Worm (Caenorhabditis elegans): ENCODE measurements around the gene D1014.6.

- TF ChIP-seq flt-1 (GFP tag; IDR thresholded peaks at IDR 0.05) = no peak
- TF ChIP-seq cog-1 (tag; optimal IDR thresholded peaks at IDR 0.05) = no peak
- TF ChIP-seq med-1 (GFP tag; optimal IDR thresholded peaks at IDR 0.05; ENCODE audit: insufficient read depth) = no peak
- no peak for TF ChIP-seq ztf-23 (GFP tag; IDR thresholded peaks at IDR 0.05)
- TF ChIP-seq ref-1 (GFP tag; conservative IDR thresholded peaks at IDR 0.05) = no peak
- no peak for TF ChIP-seq T22C8.4 (GFP tag; IDR thresholded peaks at IDR 0.05)
- no peak for TF ChIP-seq klf-2 (GFP tag; conservative IDR thresholded peaks at IDR 0.05)
Measured at ce11 chrV:8130149-8130661, 9.2 kb downstream of the D1014.6 start, which contains the start of gene snap-1.
